Worm (Caenorhabditis elegans): ENCODE data around the gene eef-1G.
A peak's percentile ranks its signal among the peaks of the same experiment; 100 is the strongest.

Gene eef-1G

ce11 chrV:10931189-10931588, 34.3 kb upstream of the eef-1G start, which contains the start of gene scvp-1:
scvp-1 (minus strand) TSS chrV:10931289.
- TF ChIP-seq nhr-11 (tag; optimal IDR thresholded peaks at IDR 0.05) = no peak
- TF ChIP-seq nhr-237 (tag; optimal IDR thresholded peaks at IDR 0.05) = no peak
- no peak for TF ChIP-seq elt-3 (tag; optimal IDR thresholded peaks at IDR 0.05)
- TF ChIP-seq ztf-11 (tag; optimal IDR thresholded peaks at IDR 0.05) = no peak
- no peak for TF ChIP-seq snpc-4 (tag; optimal IDR thresholded peaks at IDR 0.05)
- TF ChIP-seq zag-1 (tag; optimal IDR thresholded peaks at IDR 0.05) = no peak
- no peak for TF ChIP-seq mdl-1 (tag; optimal IDR thresholded peaks at IDR 0.05)
- no peak for TF ChIP-seq elt-2 (tag; optimal IDR thresholded peaks at IDR 0.05)
- TF ChIP-seq ceh-9 (tag; optimal IDR thresholded peaks at IDR 0.05) = no peak
- no peak for TF ChIP-seq fkh-2 (tag; optimal IDR thresholded peaks at IDR 0.05)
- no peak for TF ChIP-seq ceh-16 (tag; optimal IDR thresholded peaks at IDR 0.05)
- TF ChIP-seq egl-27 (tag; optimal IDR thresholded peaks at IDR 0.05) = no peak
- TF ChIP-seq nhr-28 (tag; optimal IDR thresholded peaks at IDR 0.05) = no peak
- no peak for TF ChIP-seq nhr-25 (tag; optimal IDR thresholded peaks at IDR 0.05)
- TF ChIP-seq pha-4 (tag; optimal IDR thresholded peaks at IDR 0.05) = no peak
- TF ChIP-seq elt-1 (tag; optimal IDR thresholded peaks at IDR 0.05) = no peak
- TF ChIP-seq unc-39 (tag; optimal IDR thresholded peaks at IDR 0.05) = no peak

ce11 chrV:10932411-10932810, 33.1 kb upstream of the eef-1G start, which contains the start of gene F58B4.5:
F58B4.5 (plus strand) TSS chrV:10932693.
- TF ChIP-seq fkh-10 (GFP tag; optimal IDR thresholded peaks at IDR 0.05) = no peak
- TF ChIP-seq ZK546.5 (tag; optimal IDR thresholded peaks at IDR 0.05) = no peak
- TF ChIP-seq fos-1 (tag; optimal IDR thresholded peaks at IDR 0.05) = no peak
- TF ChIP-seq pqm-1 (tag; optimal IDR thresholded peaks at IDR 0.05) = peak; percentile 29
- TF ChIP-seq elt-2 (tag; optimal IDR thresholded peaks at IDR 0.05) = peak; percentile 94

DNA sequence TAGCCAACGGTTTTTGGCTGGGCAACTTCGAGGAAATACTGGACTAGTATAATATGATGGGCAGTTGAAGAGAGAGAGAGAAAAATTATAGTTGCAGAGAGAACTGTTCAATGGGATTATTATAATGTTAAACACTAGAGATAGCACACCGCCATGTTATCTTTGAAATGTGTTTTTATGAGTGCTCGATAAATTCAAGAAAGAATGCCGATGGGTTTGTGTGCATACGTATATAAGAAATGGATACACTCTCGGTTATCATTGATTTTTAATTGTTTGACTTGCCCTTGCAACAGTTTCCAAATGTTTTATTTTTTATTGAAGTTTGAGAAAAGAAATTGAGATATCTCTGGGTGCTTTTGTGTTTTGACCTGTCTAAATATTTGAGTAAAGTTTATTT, 28.8 kb upstream of the eef-1G start, which contains the start of gene F17C11.12:
Gene F17C11.12, minus strand, starts transcription at position 240 of the 400 bp plus-strand sequence.
- no peak for TF ChIP-seq tbx-2 (tag; optimal IDR thresholded peaks at IDR 0.05)
- TF ChIP-seq pqm-1 (tag; optimal IDR thresholded peaks at IDR 0.05) = peak; percentile 86
- TF ChIP-seq fkh-2 (tag; optimal IDR thresholded peaks at IDR 0.05) = no peak
- peak; percentile 91 for TF ChIP-seq elt-2 (tag; optimal IDR thresholded peaks at IDR 0.05)

DNA sequence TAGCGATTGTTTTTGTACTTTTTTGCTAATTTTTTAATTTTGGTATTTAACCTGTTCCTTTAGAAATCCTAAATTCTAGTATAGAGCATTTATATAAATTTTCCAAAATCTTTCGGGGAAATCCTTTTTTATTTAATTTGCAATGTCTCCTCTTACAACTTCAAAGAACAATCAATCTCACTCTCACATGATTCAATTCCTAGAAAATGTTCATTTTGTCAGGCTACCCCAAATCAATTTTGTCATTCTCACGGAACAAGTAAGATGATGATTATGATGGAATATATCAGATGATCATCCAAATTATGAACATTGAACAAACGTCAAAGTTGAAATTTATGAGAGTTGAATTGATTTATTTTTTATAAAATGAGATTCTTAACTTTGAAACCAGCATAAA, 28.2 kb upstream of the eef-1G start:
- TF ChIP-seq nhr-11 (tag; optimal IDR thresholded peaks at IDR 0.05) = peak; percentile 37
- peak; percentile 42 for TF ChIP-seq nhr-43 (tag; optimal IDR thresholded peaks at IDR 0.05; ENCODE audit: poor library complexity, severe bottlenecking)
- no peak for TF ChIP-seq nhr-25 (tag; optimal IDR thresholded peaks at IDR 0.05)
- no peak for TF ChIP-seq snpc-4 (tag; optimal IDR thresholded peaks at IDR 0.05)
- TF ChIP-seq sea-2 (GFP tag; optimal IDR thresholded peaks at IDR 0.05) = no peak
- no peak for TF ChIP-seq fos-1 (tag; optimal IDR thresholded peaks at IDR 0.05)
- TF ChIP-seq R02D3.7 (tag; optimal IDR thresholded peaks at IDR 0.05) = no peak
- TF ChIP-seq nhr-23 (tag; optimal IDR thresholded peaks at IDR 0.05) = peak; percentile 58
- no peak for TF ChIP-seq unc-39 (tag; optimal IDR thresholded peaks at IDR 0.05)
- no peak for TF ChIP-seq elt-3 (tag; optimal IDR thresholded peaks at IDR 0.05)
- peak; percentile 85 for TF ChIP-seq fkh-10 (GFP tag; optimal IDR thresholded peaks at IDR 0.05)
- no peak for TF ChIP-seq mdl-1 (tag; optimal IDR thresholded peaks at IDR 0.05)
- no peak for TF ChIP-seq ztf-4 (tag; optimal IDR thresholded peaks at IDR 0.05)
- no peak for TF ChIP-seq zag-1 (tag; optimal IDR thresholded peaks at IDR 0.05)
- TF ChIP-seq jun-1 (tag; optimal IDR thresholded peaks at IDR 0.05) = no peak
- no peak for TF ChIP-seq hmg-11 (tag; optimal IDR thresholded peaks at IDR 0.05)
- no peak for TF ChIP-seq ama-1 (optimal IDR thresholded peaks at IDR 0.05)

ce11 chrV:10938739-10939138, 26.8 kb upstream of the eef-1G start, which contains the start of gene F17C11.11:
F17C11.11 (minus strand) TSS chrV:10938817.
- TF ChIP-seq egl-27 (tag; optimal IDR thresholded peaks at IDR 0.05) (no peak), nhr-77 (tag; optimal IDR thresholded peaks at IDR 0.05) (no peak), tbx-2 (tag; optimal IDR thresholded peaks at IDR 0.05) (no peak), ztf-11 (tag; optimal IDR thresholded peaks at IDR 0.05) (no peak), lsy-12 (tag; optimal IDR thresholded peaks at IDR 0.05) (no peak), pqm-1 (tag; optimal IDR thresholded peaks at IDR 0.05) (peak; percentile 62), mdl-1 (tag; optimal IDR thresholded peaks at IDR 0.05) (no peak), zag-1 (tag; optimal IDR thresholded peaks at IDR 0.05) (no peak), ceh-28 (tag; optimal IDR thresholded peaks at IDR 0.05) (no peak), unc-62 (GFP tag; optimal IDR thresholded peaks at IDR 0.05) (no peak), elt-2 (tag; optimal IDR thresholded peaks at IDR 0.05) (peak; percentile 77), mml-1 (tag; optimal IDR thresholded peaks at IDR 0.05) (no peak), ama-1 (optimal IDR thresholded peaks at IDR 0.05) (no peak), elt-3 (tag; optimal IDR thresholded peaks at IDR 0.05) (no peak), nhr-11 (tag; optimal IDR thresholded peaks at IDR 0.05) (no peak), fos-1 (tag; optimal IDR thresholded peaks at IDR 0.05) (no peak), nfya-1 (tag; optimal IDR thresholded peaks at IDR 0.05; ENCODE audit: insufficient read depth) (no peak), aly-2 (tag; optimal IDR thresholded peaks at IDR 0.05) (no peak), nhr-23 (tag; optimal IDR thresholded peaks at IDR 0.05) (peak; percentile 4), daf-12 (tag; optimal IDR thresholded peaks at IDR 0.05) (no peak), hmg-11 (tag; optimal IDR thresholded peaks at IDR 0.05) (no peak), nhr-28 (tag; optimal IDR thresholded peaks at IDR 0.05) (no peak), sea-2 (GFP tag; optimal IDR thresholded peaks at IDR 0.05) (no peak), elt-1 (tag; optimal IDR thresholded peaks at IDR 0.05) (no peak), ZK546.5 (tag; optimal IDR thresholded peaks at IDR 0.05) (no peak), unc-39 (tag; optimal IDR thresholded peaks at IDR 0.05) (no peak), lin-39 (tag; optimal IDR thresholded peaks at IDR 0.05) (no peak), snpc-4 (tag; optimal IDR thresholded peaks at IDR 0.05) (no peak), pha-4 (tag; optimal IDR thresholded peaks at IDR 0.05) (peak; percentile 6)
